Worm (Caenorhabditis elegans): ENCODE measurements around the gene ZK470.6.

The ZK470.6 gene

DNA sequence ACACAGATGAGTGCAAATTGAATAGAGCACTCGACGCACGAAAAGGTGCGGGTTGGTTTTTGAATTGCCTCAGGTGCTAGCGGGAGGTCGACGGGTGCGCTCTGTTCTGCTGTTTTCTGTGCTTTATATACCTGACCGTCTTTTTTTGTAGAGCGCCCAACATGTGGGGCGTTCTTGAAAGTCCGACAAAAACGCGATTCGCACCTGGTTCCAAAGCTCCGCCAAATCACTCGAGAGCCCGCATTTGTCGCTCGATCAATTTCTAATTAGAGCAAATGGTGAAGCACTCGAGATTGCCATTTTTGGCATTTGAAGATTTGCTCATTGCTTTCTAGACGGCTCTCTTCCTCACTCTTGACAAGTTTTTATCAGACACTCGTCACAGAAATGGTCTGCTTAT is at the start of gene ZK470.6:
TSS of gene ZK470.6 (minus strand) at position 101 of the 400 bp plus-strand sequence.
- TF ChIP-seq C06A6.2 (GFP tag; conservative IDR thresholded peaks at IDR 0.05), result no peak
- no peak for TF ChIP-seq ztf-26 (tag; optimal IDR thresholded peaks at IDR 0.05)
- TF ChIP-seq gei-17 (GFP tag; optimal IDR thresholded peaks at IDR 0.05), result no peak
- no peak for TF ChIP-seq mxl-1 (tag; optimal IDR thresholded peaks at IDR 0.05)
- TF ChIP-seq F57C9.4 (tag; optimal IDR thresholded peaks at IDR 0.05), result no peak

DNA sequence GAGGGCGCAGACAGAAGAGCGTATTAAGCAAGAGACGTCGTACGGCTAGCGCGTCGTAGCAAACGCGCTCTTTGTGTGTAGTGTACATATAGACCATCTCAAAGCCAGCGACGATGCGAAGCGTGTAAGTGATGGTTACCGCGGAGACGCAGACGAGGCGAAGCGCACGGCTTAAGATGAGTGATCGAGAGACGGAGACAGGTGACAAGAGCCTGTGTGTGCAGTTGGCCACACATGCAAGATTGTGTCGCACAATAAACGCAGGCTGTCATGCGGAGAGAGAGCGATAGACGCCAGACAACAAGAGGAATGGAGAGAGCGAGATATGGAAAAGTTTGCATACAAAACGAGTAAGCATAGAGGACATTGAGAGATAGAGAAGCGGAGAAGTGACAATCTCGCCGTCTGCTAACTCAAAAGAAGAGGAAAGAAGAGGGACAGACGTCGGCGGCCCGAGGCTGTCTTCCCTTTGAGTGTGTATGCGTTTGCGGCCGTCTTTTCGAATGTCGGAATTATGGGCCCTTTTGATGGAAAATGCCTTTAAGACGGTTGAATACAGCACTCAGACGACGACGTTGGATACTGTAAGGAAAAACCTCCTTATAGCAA is 45.6 kb upstream of the ZK470.6 start:
- TF ChIP-seq ceh-79 (tag; optimal IDR thresholded peaks at IDR 0.05) (no peak), somi-1 (GFP tag; optimal IDR thresholded peaks at IDR 0.05) (peak; percentile 48), mxl-1 (tag; optimal IDR thresholded peaks at IDR 0.05) (no peak), nhr-90 (tag; optimal IDR thresholded peaks at IDR 0.05) (no peak), madf-3 (GFP tag; IDR thresholded peaks at IDR 0.05) (0 out of 2 replicates have a peak, but pooled peaks have one; percentile 14), nhr-27 (tag; optimal IDR thresholded peaks at IDR 0.05) (no peak), B0261.1 (tag; optimal IDR thresholded peaks at IDR 0.05) (no peak), T26A5.8 (tag; optimal IDR thresholded peaks at IDR 0.05) (no peak), nhr-120 (GFP tag; IDR thresholded peaks at IDR 0.05) (no peak), atf-7 (tag; optimal IDR thresholded peaks at IDR 0.05) (peak; percentile 60), sea-2 (GFP tag; IDR thresholded peaks at IDR 0.05) (no peak), cebp-1 (GFP tag; IDR thresholded peaks at IDR 0.05) (0 out of 2 replicates have a peak, but pooled peaks have one; percentile 27), cebp-1 (tag; optimal IDR thresholded peaks at IDR 0.05) (peak; percentile 86), aptf-3 (GFP tag; IDR thresholded peaks at IDR 0.05) (no peak), Y53G8AR.9 (GFP tag; conservative IDR thresholded peaks at IDR 0.05) (no peak), pha-4 (tag; optimal IDR thresholded peaks at IDR 0.05) (no peak), nhr-80 (tag; optimal IDR thresholded peaks at IDR 0.05) (peak; percentile 26), hmg-20 (GFP tag; IDR thresholded peaks at IDR 0.05) (no peak), nhr-179 (tag; optimal IDR thresholded peaks at IDR 0.05) (no peak), F37B4.10 (GFP tag; IDR thresholded peaks at IDR 0.05) (no peak), K12H6.12 (tag; optimal IDR thresholded peaks at IDR 0.05) (peak; percentile 44), attf-6 (GFP tag; IDR thresholded peaks at IDR 0.05) (no peak), ceh-100 (GFP tag; IDR thresholded peaks at IDR 0.05) (no peak), attf-5 (GFP tag; optimal IDR thresholded peaks at IDR 0.05) (peak; percentile 34), Y95B8A.8 (GFP tag; IDR thresholded peaks at IDR 0.05) (no peak), ets-4 (GFP tag; optimal IDR thresholded peaks at IDR 0.05) (no peak), nfya-2 (GFP tag; IDR thresholded peaks at IDR 0.05) (no peak), lin-35 (GFP tag; optimal IDR thresholded peaks at IDR 0.05) (peak in 1 of 3 experiments; percentile 46), snpc-1.3 (tag; optimal IDR thresholded peaks at IDR 0.05; ENCODE audit: insufficient read depth) (no peak), C06A6.2 (GFP tag; conservative IDR thresholded peaks at IDR 0.05) (peak; percentile 56; the same call in 1 of the 2 replicates), F49E8.2 (tag; optimal IDR thresholded peaks at IDR 0.05; ENCODE audit: insufficient read depth) (no peak), ZK185.1 (tag; optimal IDR thresholded peaks at IDR 0.05; ENCODE audit: poor library complexity, severe bottlenecking) (peak; percentile 25), repo-1 (tag; optimal IDR thresholded peaks at IDR 0.05) (peak; percentile 77), ceh-27 (GFP tag; optimal IDR thresholded peaks at IDR 0.05) (peak; percentile 1), ztf-25 (GFP tag; IDR thresholded peaks at IDR 0.05) (no peak), athp-1 (tag; optimal IDR thresholded peaks at IDR 0.05) (no peak), B0035.1 (tag; optimal IDR thresholded peaks at IDR 0.05) (peak; percentile 61), F22D6.2 (tag; optimal IDR thresholded peaks at IDR 0.05) (no peak), mel-28 (tag; optimal IDR thresholded peaks at IDR 0.05; ENCODE audit: borderline replicate concordance) (no peak), cebp-2 (GFP tag; IDR thresholded peaks at IDR 0.05) (no peak), lsy-27 (tag; optimal IDR thresholded peaks at IDR 0.05; ENCODE audit: borderline replicate concordance, insufficient read depth) (no peak), nfya-1 (tag; optimal IDR thresholded peaks at IDR 0.05; ENCODE audit: borderline replicate concordance, insufficient read depth) (no peak), madf-10 (tag; optimal IDR thresholded peaks at IDR 0.05) (peak; percentile 28)

All from whole organism, young adult.